1 fruit fly cellular context compared by ENCODE assay signal in the genomic region with DNA sequence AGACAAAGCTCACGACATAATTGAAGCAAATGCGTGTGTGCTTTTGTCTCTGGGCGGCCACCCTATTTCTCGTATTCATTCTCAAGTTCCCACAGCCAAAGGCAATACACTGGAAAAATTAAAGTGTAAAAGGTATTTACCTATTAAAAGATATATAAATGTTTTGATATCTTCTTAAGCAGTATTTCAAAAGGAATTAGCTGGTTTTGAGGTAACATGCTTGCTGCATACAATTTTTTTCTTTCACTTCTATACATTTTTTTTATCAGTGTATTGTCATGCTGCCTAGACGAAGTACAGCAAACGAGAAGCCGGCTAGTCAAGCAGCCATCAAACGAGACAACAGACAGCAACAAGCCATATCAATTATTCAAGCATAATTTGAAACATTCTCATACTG.
TF ChIP-seq lines count a peak whose summit lies in the region.

No protein-coding gene starts in this region.

TF ChIP-seq in whole organism, embryonic, 481 proteins besides CTCF, POLR2A, EP300 and RAD21 (continued from another document):
- peak; percentile 9 for TF ChIP-seq exex (tag; optimal IDR thresholded peaks at IDR 0.05; lab: Kevin White, UChicago)
- 0 out of 2 replicates have a peak, but pooled peaks have one; percentile 32 for TF ChIP-seq ap (GFP tag; IDR thresholded peaks at IDR 0.05; lab: Robert Waterston, UW)
- TF ChIP-seq ase (GFP tag; IDR thresholded peaks at IDR 0.05; lab: Robert Waterston, UW) = peak; percentile 38; the same call in 1 of the 3 replicates
- TF ChIP-seq Meics (GFP tag; optimal IDR thresholded peaks at IDR 0.05; lab: Kevin White, UChicago) = peak; percentile 14
- no peak for TF ChIP-seq dmrt11E (tag; optimal IDR thresholded peaks at IDR 0.05; lab: Kevin White, UChicago)
- peak; percentile 37 for TF ChIP-seq esg (GFP tag; conservative IDR thresholded peaks at IDR 0.05; lab: Robert Waterston, UW)
- peak; percentile 70 for TF ChIP-seq CG11504 (tag; optimal IDR thresholded peaks at IDR 0.05; lab: Kevin White, UChicago)
- 0 out of 2 replicates have a peak, but pooled peaks have one; percentile 31 for TF ChIP-seq CG14014 (GFP tag; IDR thresholded peaks at IDR 0.05; lab: Robert Waterston, UW)
- TF ChIP-seq CG7372 (GFP tag; IDR thresholded peaks at IDR 0.05; lab: Robert Waterston, UW) = 0 out of 2 replicates have a peak, but pooled peaks have one; percentile 8
- TF ChIP-seq CG31441 (GFP tag; IDR thresholded peaks at IDR 0.05; lab: Robert Waterston, UW) = 0 out of 2 replicates have a peak, but pooled peaks have one; percentile 34
- TF ChIP-seq CG6813 (GFP tag; optimal IDR thresholded peaks at IDR 0.05; lab: Kevin White, UChicago) = peak; percentile 21
- TF ChIP-seq CG12071 (GFP tag; optimal IDR thresholded peaks at IDR 0.05; lab: Kevin White, UChicago) = peak; percentile 13
- no peak for TF ChIP-seq CG9876 (GFP tag; optimal IDR thresholded peaks at IDR 0.05; lab: Kevin White, UChicago)
- TF ChIP-seq CG1603 (tag; optimal IDR thresholded peaks at IDR 0.05; lab: Kevin White, UChicago) = no peak
- peak; percentile 49; the same call in 2 of the 3 replicates for TF ChIP-seq dysf (GFP tag; IDR thresholded peaks at IDR 0.05; lab: Robert Waterston, UW)
- TF ChIP-seq lab (GFP tag; optimal IDR thresholded peaks at IDR 0.05; lab: Kevin White, UChicago) = peak; percentile 66
- peak; percentile 29; the same call in 1 of the 3 replicates for TF ChIP-seq CG34422 (GFP tag; IDR thresholded peaks at IDR 0.05; lab: Robert Waterston, UW)
- peak; percentile 15 for TF ChIP-seq sug (tag; optimal IDR thresholded peaks at IDR 0.05; lab: Kevin White, UChicago)
- TF ChIP-seq CG3847 (GFP tag; IDR thresholded peaks at IDR 0.05; lab: Robert Waterston, UW) = 0 out of 2 replicates have a peak, but pooled peaks have one; percentile 6
- TF ChIP-seq tll (GFP tag; optimal IDR thresholded peaks at IDR 0.05; lab: Kevin White, UChicago) = no peak
- TF ChIP-seq sens (GFP tag; lab: Kevin White, UChicago) = peak; percentile 63
- TF ChIP-seq CG9932 (GFP tag; IDR thresholded peaks at IDR 0.05; lab: Robert Waterston, UW) = 0 out of 2 replicates have a peak, but pooled peaks have one; percentile 37
- TF ChIP-seq ranshi (GFP tag; IDR thresholded peaks at IDR 0.05; lab: Robert Waterston, UW) = peak; percentile 39; the same call in 1 of the 2 replicates
- TF ChIP-seq row (GFP tag; IDR thresholded peaks at IDR 0.05; lab: Robert Waterston, UW) = peak; percentile 45; the same call in 1 of the 3 replicates
- TF ChIP-seq bcd (GFP tag; optimal IDR thresholded peaks at IDR 0.05; lab: Kevin White, UChicago) = peak; percentile 27
- TF ChIP-seq CG17912 (GFP tag; optimal IDR thresholded peaks at IDR 0.05; lab: Kevin White, UChicago) = no peak
- TF ChIP-seq nerfin-2 (GFP tag; IDR thresholded peaks at IDR 0.05; lab: Robert Waterston, UW; ENCODE audit: partially characterized antibody) = no peak
- TF ChIP-seq Fer1 (GFP tag; optimal IDR thresholded peaks at IDR 0.05; lab: Kevin White, UChicago) = peak; percentile 59
- no peak for TF ChIP-seq Camta (GFP tag; optimal IDR thresholded peaks at IDR 0.05; lab: Kevin White, UChicago)
- 0 out of 2 replicates have a peak, but pooled peaks have one; percentile 16 for TF ChIP-seq vvl (GFP tag; IDR thresholded peaks at IDR 0.05; lab: Robert Waterston, UW)
- no peak for TF ChIP-seq Dfd (GFP tag; optimal IDR thresholded peaks at IDR 0.05; lab: Kevin White, UChicago)
- peak; percentile 76 for TF ChIP-seq CG18599 (GFP tag; optimal IDR thresholded peaks at IDR 0.05; lab: Kevin White, UChicago)
- TF ChIP-seq Ada2b (GFP tag; IDR thresholded peaks at IDR 0.05; lab: Robert Waterston, UW) = 0 out of 2 replicates have a peak, but pooled peaks have one; percentile 26
- peak; percentile 16 for TF ChIP-seq gem (tag; optimal IDR thresholded peaks at IDR 0.05; lab: Kevin White, UChicago)
- TF ChIP-seq CG10979 (tag; optimal IDR thresholded peaks at IDR 0.05; lab: Kevin White, UChicago) = no peak
- TF ChIP-seq CG17829 (tag; optimal IDR thresholded peaks at IDR 0.05; lab: Kevin White, UChicago) = no peak
- peak; percentile 61 for TF ChIP-seq scrt (GFP tag; optimal IDR thresholded peaks at IDR 0.05; lab: Kevin White, UChicago)
- TF ChIP-seq CG1233 (GFP tag; optimal IDR thresholded peaks at IDR 0.05; lab: Kevin White, UChicago) = no peak
- TF ChIP-seq CG15269 (tag; optimal IDR thresholded peaks at IDR 0.05; lab: Kevin White, UChicago) = peak; percentile 19
- TF ChIP-seq aop (GFP tag; IDR thresholded peaks at IDR 0.05; lab: Robert Waterston, UW) = no peak
- TF ChIP-seq ci (GFP tag; IDR thresholded peaks at IDR 0.05; lab: Robert Waterston, UW) = 0 out of 3 replicates have a peak, but pooled peaks have one; percentile 8
- TF ChIP-seq CG13894 (tag; optimal IDR thresholded peaks at IDR 0.05; lab: Kevin White, UChicago) = peak; percentile 24
- peak; percentile 1 for TF ChIP-seq Deaf1 (tag; optimal IDR thresholded peaks at IDR 0.05; lab: Kevin White, UChicago)
- TF ChIP-seq kni (GFP tag; optimal IDR thresholded peaks at IDR 0.05; lab: Kevin White, UChicago) = no peak
- TF ChIP-seq Asciz (GFP tag; optimal IDR thresholded peaks at IDR 0.05; lab: Kevin White, UChicago) = peak; percentile 9
- TF ChIP-seq cwo (GFP tag; optimal IDR thresholded peaks at IDR 0.05; lab: Kevin White, UChicago) = peak; percentile 42
- TF ChIP-seq shn (GFP tag; optimal IDR thresholded peaks at IDR 0.05; lab: Kevin White, UChicago) = no peak
- TF ChIP-seq croc (GFP tag; conservative IDR thresholded peaks at IDR 0.05; lab: Robert Waterston, UW) = no peak
- TF ChIP-seq B-H1 (GFP tag; IDR thresholded peaks at IDR 0.05; lab: Robert Waterston, UW) = no peak
- peak; percentile 36; the same call in 1 of the 2 replicates for TF ChIP-seq Rfx (GFP tag; IDR thresholded peaks at IDR 0.05; lab: Robert Waterston, UW)
- TF ChIP-seq tin (GFP tag; optimal IDR thresholded peaks at IDR 0.05; lab: Kevin White, UChicago) = no peak
- peak; percentile 25 for TF ChIP-seq BtbVII (GFP tag; optimal IDR thresholded peaks at IDR 0.05; lab: Kevin White, UChicago)
- peak; percentile 27 for TF ChIP-seq Fer3 (tag; optimal IDR thresholded peaks at IDR 0.05; lab: Kevin White, UChicago)
- no peak for TF ChIP-seq chn (GFP tag; optimal IDR thresholded peaks at IDR 0.05; lab: Kevin White, UChicago)
- TF ChIP-seq Sox102F (GFP tag; optimal IDR thresholded peaks at IDR 0.05; lab: Kevin White, UChicago) = peak; percentile 11
- peak; percentile 32; the same call in 1 of the 2 replicates for TF ChIP-seq lmd (GFP tag; IDR thresholded peaks at IDR 0.05; lab: Robert Waterston, UW)
- TF ChIP-seq Hr39 (optimal IDR thresholded peaks at IDR 0.05; lab: Kevin White, UChicago) = no peak
- peak; percentile 57; the same call in 1 of the 2 replicates for TF ChIP-seq Atf6 (GFP tag; IDR thresholded peaks at IDR 0.05; lab: Robert Waterston, UW)
- peak; percentile 51 for TF ChIP-seq CG17359 (tag; optimal IDR thresholded peaks at IDR 0.05; lab: Kevin White, UChicago)
- peak; percentile 39 for TF ChIP-seq Blimp-1 (GFP tag; optimal IDR thresholded peaks at IDR 0.05; lab: Kevin White, UChicago)
- peak; percentile 21 for TF ChIP-seq ind (GFP tag; optimal IDR thresholded peaks at IDR 0.05; lab: Kevin White, UChicago)
- TF ChIP-seq CG18262 (tag; optimal IDR thresholded peaks at IDR 0.05; lab: Kevin White, UChicago) = peak; percentile 8
- TF ChIP-seq CG2120 (GFP tag; optimal IDR thresholded peaks at IDR 0.05; lab: Kevin White, UChicago) = peak; percentile 32
- TF ChIP-seq zen (tag; optimal IDR thresholded peaks at IDR 0.05; lab: Kevin White, UChicago) = peak; percentile 1
- TF ChIP-seq rib (GFP tag; IDR thresholded peaks at IDR 0.05; lab: Robert Waterston, UW) = no peak
- no peak for TF ChIP-seq Adf1 (GFP tag; IDR thresholded peaks at IDR 0.05; lab: Robert Waterston, UW)
- no peak for TF ChIP-seq hkb (optimal IDR thresholded peaks at IDR 0.05; lab: Kevin White, UChicago)
- TF ChIP-seq hkb (GFP tag; IDR thresholded peaks at IDR 0.05; lab: Robert Waterston, UW) = peak; percentile 26; the same call in 1 of the 2 replicates
- TF ChIP-seq tgo (GFP tag; IDR thresholded peaks at IDR 0.05; lab: Robert Waterston, UW) = no peak
